Worm (Caenorhabditis elegans) whole organism, young adult: Measurements from ENCODE around the gene ymel-1.

Source experiments
- B0019.2 ChIP-seq: fragments of 200-800 bp; sonication (Bioruptor generic); conservative IDR thresholded peaks from 2 replicates; pipeline ENCODE4 v1.3.6; 2022; ENCODE audit warnings: missing genetic modification reagents, missing genetic modification characterization, missing compliant biosample characterization
- C06A6.2 ChIP-seq: fragments of 200-800 bp; sonication (Bioruptor generic); conservative IDR thresholded peaks from 2 replicates; pipeline ENCODE4 v1.3.6; 2022; ENCODE audit warnings: missing genetic modification characterization, missing compliant biosample characterization
- F10E7.11 ChIP-seq: sonication (generic microtip); optimal IDR thresholded peaks from 2 replicates; lab custom pipeline; 2017; ENCODE audit warnings: mild to moderate bottlenecking, missing genetic modification characterization, moderate library complexity, missing compliant biosample characterization
- F33H1.4 ChIP-seq: fragments of 200-800 bp; sonication (Bioruptor generic); IDR thresholded peaks from 2 replicates; pipeline ENCODE4 v1.3.6; 2022; ENCODE audit warnings: missing genetic modification reagents, missing genetic modification characterization, missing compliant biosample characterization
- F55B11.4 ChIP-seq: sonication (generic microtip); optimal IDR thresholded peaks from 2 replicates; lab custom pipeline; 2016; ENCODE audit warnings: missing compliant biosample characterization, missing genetic modification characterization, borderline replicate concordance; ENCODE audit not compliant: insufficient read depth
- K12H6.12 ChIP-seq: fragments of 200-800 bp; sonication (Bioruptor generic); optimal IDR thresholded peaks from 2 replicates; lab custom pipeline; 2018; ENCODE audit warnings: mild to moderate bottlenecking, missing genetic modification characterization, missing compliant biosample characterization
- T07F8.4 ChIP-seq: sonication (generic microtip); optimal IDR thresholded peaks from 2 replicates; lab custom pipeline; 2016; ENCODE audit warnings: mild to moderate bottlenecking, missing genetic modification characterization, moderate library complexity, missing compliant biosample characterization
- Y53G8AR.9 ChIP-seq: fragments of 200-800 bp; sonication (Bioruptor generic); conservative IDR thresholded peaks from 2 replicates; pipeline ENCODE4 v1.3.6; 2022; ENCODE audit warnings: missing genetic modification reagents, missing genetic modification characterization, missing compliant biosample characterization
- Y56A3A.18 ChIP-seq: fragments of 200-800 bp; sonication (Bioruptor generic); IDR thresholded peaks from 2 replicates; pipeline ENCODE4 v1.3.6; 2022; ENCODE audit warnings: missing genetic modification reagents, missing genetic modification characterization, missing compliant biosample characterization
- Y67H2A.10 ChIP-seq: fragments of 200-800 bp; sonication (Bioruptor generic); conservative IDR thresholded peaks from 2 replicates; pipeline ENCODE4 v1.3.6; 2022; ENCODE audit warnings: missing genetic modification reagents, missing genetic modification characterization, missing compliant biosample characterization
- attf-6 ChIP-seq: fragments of 200-800 bp; sonication (Bioruptor generic); IDR thresholded peaks from 2 replicates; pipeline ENCODE4 v1.3.6; 2022; ENCODE audit warnings: missing genetic modification reagents, missing genetic modification characterization, missing compliant biosample characterization
- ccch-3 ChIP-seq: fragments of 200-800 bp; sonication (Bioruptor generic); optimal IDR thresholded peaks from 2 replicates; lab custom pipeline; 2018; ENCODE audit warnings: mild to moderate bottlenecking, missing genetic modification characterization, missing compliant biosample characterization
- cebp-1 ChIP-seq, 2 experiments: fragments of 200-800 bp in 1 of 2; sonication (Bioruptor generic) in 1 of 2; sonication (generic microtip) in 1 of 2; IDR thresholded peaks in 1 of 2; optimal IDR thresholded peaks in 1 of 2; 2 replicates each; pipeline versions ENCODE4 v1.3.6 to Lab custom; 2017 to 2022; ENCODE audit warnings: missing compliant biosample characterization in 2 of 2, missing genetic modification characterization in 2 of 2, mild to moderate bottlenecking in 1 of 2, missing genetic modification reagents in 1 of 2, moderate library complexity in 1 of 2
- ceh-100 ChIP-seq: fragments of 200-800 bp; sonication (Bioruptor generic); IDR thresholded peaks from 2 replicates; pipeline ENCODE4 v1.3.6; 2022; ENCODE audit warnings: missing genetic modification reagents, missing genetic modification characterization, missing compliant biosample characterization
- ceh-27 ChIP-seq: fragments of 200-800 bp; sonication (Bioruptor generic); optimal IDR thresholded peaks from 2 replicates; lab custom pipeline; 2018; ENCODE audit warnings: mild to moderate bottlenecking, missing genetic modification characterization, moderate library complexity, missing compliant biosample characterization
- ceh-58 ChIP-seq: fragments of 200-800 bp; sonication (Bioruptor generic); IDR thresholded peaks from 2 replicates; pipeline ENCODE4 v1.3.6; 2022; ENCODE audit warnings: missing genetic modification characterization, missing compliant biosample characterization
- chd-7 ChIP-seq: sonication (generic microtip); optimal IDR thresholded peaks from 2 replicates; lab custom pipeline; 2016; ENCODE audit warnings: mild to moderate bottlenecking, missing genetic modification characterization, moderate library complexity, missing compliant biosample characterization
- die-1 ChIP-seq: sonication (generic microtip); optimal IDR thresholded peaks from 2 replicates; lab custom pipeline; 2016; ENCODE audit warnings: missing genotype, mild to moderate bottlenecking, missing genetic modification characterization, missing compliant biosample characterization
- egl-44 ChIP-seq: fragments of 200-800 bp; sonication (Bioruptor generic); IDR thresholded peaks from 2 replicates; pipeline ENCODE4 v1.3.6; 2022; ENCODE audit warnings: missing genetic modification reagents, missing genetic modification characterization, missing compliant biosample characterization
- egrh-3 ChIP-seq: fragments of 200-800 bp; sonication (Bioruptor generic); IDR thresholded peaks from 2 replicates; pipeline ENCODE4 v1.3.6; 2022; ENCODE audit warnings: missing genetic modification reagents, missing genetic modification characterization, missing compliant biosample characterization
- ekl-4 ChIP-seq: fragments of 200-800 bp; sonication (Bioruptor generic); IDR thresholded peaks from 2 replicates; pipeline ENCODE4 v1.3.6; 2022; ENCODE audit warnings: missing genetic modification reagents, missing genetic modification characterization, missing compliant biosample characterization
- fkh-3 ChIP-seq: sonication (generic microtip); optimal IDR thresholded peaks from 2 replicates; lab custom pipeline; 2016; ENCODE audit warnings: mild to moderate bottlenecking, missing genetic modification characterization, missing compliant biosample characterization
- hmg-1.2 ChIP-seq: fragments of 200-800 bp; sonication (Bioruptor generic); IDR thresholded peaks from 2 replicates; pipeline ENCODE4 v1.3.6; 2022; ENCODE audit warnings: missing genetic modification reagents, missing genetic modification characterization, missing compliant biosample characterization
- hrde-1 ChIP-seq: sonication (generic microtip); optimal IDR thresholded peaks from 2 replicates; lab custom pipeline; 2016; ENCODE audit warnings: missing genetic modification characterization, mild to moderate bottlenecking, missing compliant biosample characterization, moderate library complexity, missing genotype, missing genetic modification reagents, borderline replicate concordance
- madf-6 ChIP-seq: fragments of 200-800 bp; sonication (Bioruptor generic); IDR thresholded peaks from 2 replicates; pipeline ENCODE4 v1.3.6; 2022; ENCODE audit warnings: missing genetic modification reagents, missing genetic modification characterization, missing compliant biosample characterization
- madf-8 ChIP-seq: fragments of 200-800 bp; sonication (Bioruptor generic); conservative IDR thresholded peaks from 2 replicates; pipeline ENCODE4 v1.3.6; 2022; ENCODE audit warnings: missing genetic modification reagents, missing genetic modification characterization, missing compliant biosample characterization
- nfya-1 ChIP-seq: sonication (generic microtip); optimal IDR thresholded peaks from 2 replicates; lab custom pipeline; 2017; ENCODE audit warnings: antibody characterized with exemption, missing compliant biosample characterization, missing genetic modification characterization, borderline replicate concordance; ENCODE audit not compliant: insufficient read depth
- nfyb-1 ChIP-seq: fragments of 200-800 bp; sonication (Bioruptor generic); IDR thresholded peaks from 2 replicates; pipeline ENCODE4 v1.3.6; 2022; ENCODE audit warnings: missing genetic modification reagents, missing genetic modification characterization, missing compliant biosample characterization
- nhr-120 ChIP-seq: fragments of 200-800 bp; sonication (Bioruptor generic); IDR thresholded peaks from 2 replicates; pipeline ENCODE4 v1.3.6; 2022; ENCODE audit warnings: missing genetic modification characterization, missing compliant biosample characterization
- nhr-80 ChIP-seq: sonication (generic microtip); optimal IDR thresholded peaks from 2 replicates; lab custom pipeline; 2016; ENCODE audit warnings: missing genetic modification characterization, missing compliant biosample characterization
- pha-4 ChIP-seq: fragments of 150-350 bp; sonication (generic microtip); optimal IDR thresholded peaks from 2 replicates; lab custom pipeline; 2014; ENCODE audit warnings: missing biosample characterization, missing genetic modification reagents, missing genetic modification characterization
- sptf-2 ChIP-seq: fragments of 200-800 bp; sonication (Bioruptor generic); optimal IDR thresholded peaks from 2 replicates; lab custom pipeline; 2018; ENCODE audit warnings: mild to moderate bottlenecking, missing genetic modification characterization, missing compliant biosample characterization
- zfh-2 ChIP-seq: fragments of 200-800 bp; sonication (Bioruptor generic); conservative IDR thresholded peaks from 2 replicates; pipeline ENCODE4 v1.3.6; 2022; ENCODE audit warnings: missing genetic modification reagents, missing genetic modification characterization, missing compliant biosample characterization
- ztf-18 ChIP-seq: sonication (generic microtip); optimal IDR thresholded peaks from 2 replicates; lab custom pipeline; 2016; ENCODE audit warnings: missing genotype, mild to moderate bottlenecking, missing genetic modification characterization, missing compliant biosample characterization

ymel-1 gene

DNA sequence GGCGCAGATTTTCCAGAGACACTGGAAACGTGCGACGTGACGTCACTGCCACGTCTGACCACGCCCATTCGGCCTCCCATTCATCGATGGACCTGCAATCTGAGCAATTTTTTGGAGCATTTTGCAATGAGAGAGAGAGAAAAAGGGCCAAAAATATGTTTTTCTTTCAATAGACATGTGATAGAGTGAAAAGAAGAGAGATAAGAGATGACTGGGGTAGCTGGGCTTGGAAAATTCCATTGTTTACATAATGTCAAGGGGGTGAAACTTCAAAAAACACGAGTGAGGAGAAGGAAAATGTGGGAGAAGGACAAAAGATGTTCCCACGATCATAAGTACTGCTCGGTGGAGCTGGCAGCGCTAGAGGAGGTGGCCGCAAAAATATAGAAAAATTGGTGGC is 19.9 kb upstream of the ymel-1 start, which contains the start of gene M03C11.1:
Gene M03C11.1, minus strand, starts transcription at position 101 of the 400 bp plus-strand sequence.
- TF ChIP-seq egl-44 (GFP tag; lab: Robert Waterston, UW) (no peak), cebp-1 (GFP tag; IDR thresholded peaks at IDR 0.05; lab: Robert Waterston, UW) (no peak), cebp-1 (tag; optimal IDR thresholded peaks at IDR 0.05; lab: Kevin White, UChicago) (no peak), nfyb-1 (GFP tag; lab: Robert Waterston, UW) (no peak), ceh-100 (GFP tag; lab: Robert Waterston, UW) (no peak), Y53G8AR.9 (GFP tag; lab: Robert Waterston, UW) (no peak), ccch-3 (GFP tag; lab: Kevin White, UChicago) (no peak), B0019.2 (no peak), nhr-120 (GFP tag; lab: Robert Waterston, UW) (no peak)

DNA sequence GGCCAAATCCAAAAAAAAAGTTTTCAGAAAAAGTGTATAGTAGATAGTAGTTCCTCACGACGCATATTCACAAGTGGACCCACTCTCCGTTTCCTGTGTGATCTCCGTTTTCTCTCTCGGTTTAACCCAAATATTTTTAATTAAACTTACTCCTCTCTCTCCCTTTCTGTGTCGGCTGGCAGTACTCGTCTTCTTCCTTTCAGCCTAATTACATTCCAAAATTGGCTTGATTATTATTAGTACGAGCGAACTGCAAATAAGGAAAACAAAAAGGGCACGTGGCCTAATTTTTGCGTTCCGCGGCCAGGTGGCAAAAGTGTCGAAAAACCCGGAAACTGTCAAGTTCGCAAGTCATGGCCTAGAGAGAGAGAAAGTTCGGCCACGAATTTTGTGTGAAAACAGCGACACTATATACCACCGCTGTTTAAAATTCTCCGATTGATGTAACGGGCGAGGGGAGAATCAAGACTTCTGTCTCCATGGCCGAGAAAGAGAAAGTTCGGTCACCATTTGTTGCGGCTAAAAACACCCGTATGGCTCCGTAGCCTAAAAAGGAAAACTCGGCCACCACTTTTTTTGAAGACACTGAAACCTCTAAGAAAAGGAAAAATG is 18.9 kb upstream of the ymel-1 start:
- TF ChIP-seq hmg-1.2 (no peak), F10E7.11 (tag; lab: Kevin White, UChicago) (no peak), pha-4 (tag; lab: Kevin White, UChicago) (no peak), ztf-18 (tag; lab: Kevin White, UChicago) (no peak), fkh-3 (tag; lab: Kevin White, UChicago) (no peak), K12H6.12 (tag; lab: Kevin White, UChicago) (no peak), F33H1.4 (GFP tag; lab: Robert Waterston, UW) (no peak), madf-6 (GFP tag; lab: Robert Waterston, UW) (no peak), C06A6.2 (GFP tag; lab: Robert Waterston, UW) (no peak), sptf-2 (no peak), nfya-1 (tag; lab: Kevin White, UChicago) (no peak), ceh-27 (GFP tag; lab: Kevin White, UChicago) (no peak), ceh-58 (no peak), madf-8 (GFP tag; lab: Robert Waterston, UW) (no peak), die-1 (tag; lab: Kevin White, UChicago) (no peak), F55B11.4 (tag; lab: Kevin White, UChicago) (no peak)

DNA sequence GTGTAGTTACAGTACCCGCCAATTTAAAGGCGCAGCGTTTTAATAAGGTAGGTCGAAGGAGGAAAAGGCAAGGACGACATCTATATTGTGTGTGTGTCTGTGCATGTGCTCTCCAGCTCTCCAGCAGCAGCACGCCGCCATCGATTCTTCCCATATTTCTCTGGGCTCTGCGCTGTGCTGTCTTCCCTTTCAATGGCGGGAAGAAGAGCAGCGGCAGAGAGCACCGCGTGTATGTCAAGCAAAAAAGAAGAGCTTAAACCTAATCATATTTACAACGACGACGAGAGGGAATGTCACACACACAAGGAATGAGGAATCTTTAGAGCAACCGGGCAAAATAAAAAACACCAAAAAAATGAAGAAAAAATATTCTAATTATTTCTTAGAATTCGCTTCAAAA is 17.0 kb upstream of the ymel-1 start:
- TF ChIP-seq T07F8.4 (no peak), egrh-3 (GFP tag; lab: Robert Waterston, UW) (peak; percentile 32; the same call in 1 of the 2 replicates), Y67H2A.10 (GFP tag; lab: Robert Waterston, UW) (no peak), hrde-1 (tag; lab: Kevin White, UChicago) (no peak), K12H6.12 (tag; lab: Kevin White, UChicago) (no peak), ceh-58 (0 out of 2 replicates have a peak, but pooled peaks have one; percentile 18), zfh-2 (GFP tag; lab: Robert Waterston, UW) (peak; percentile 61)

DNA sequence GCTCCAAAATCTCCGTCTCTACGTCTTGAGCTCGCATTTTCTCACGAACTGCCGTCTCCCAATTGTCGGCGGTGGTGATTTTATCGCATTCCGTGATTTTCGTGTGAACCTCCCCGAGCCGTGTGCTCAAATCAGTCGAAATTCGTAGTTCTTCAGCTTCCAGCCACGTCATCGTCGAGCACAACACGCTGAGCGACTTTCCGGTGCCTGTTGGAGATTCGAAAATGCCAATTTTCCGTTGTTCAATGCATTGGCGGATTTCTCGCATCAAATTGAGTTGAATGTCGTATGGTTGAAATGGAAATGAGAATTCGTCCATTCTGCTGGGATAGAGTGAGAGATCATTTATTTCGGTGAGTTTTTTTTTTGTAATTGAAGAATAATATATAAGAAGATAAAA is 11.0 kb upstream of the ymel-1 start, which contains the start of the genes M03C11.3 and chl-1:
Gene M03C11.3, plus strand, starts transcription at position 153 of the 400 bp plus-strand sequence.
Gene chl-1, minus strand, starts transcription at position 323 of the 400 bp plus-strand sequence.
- TF ChIP-seq nhr-120 (GFP tag; lab: Robert Waterston, UW), result no peak
- TF ChIP-seq attf-6, result no peak
- TF ChIP-seq Y56A3A.18 (GFP tag; lab: Robert Waterston, UW), result peak; percentile 51; the same call in 1 of the 2 replicates
- TF ChIP-seq zfh-2 (GFP tag; lab: Robert Waterston, UW), result peak; percentile 38; the same call in 1 of the 2 replicates
- TF ChIP-seq ekl-4 (GFP tag; lab: Robert Waterston, UW), result no peak
- TF ChIP-seq sptf-2, result no peak
- TF ChIP-seq nhr-80 (tag; lab: Kevin White, UChicago), result no peak
- TF ChIP-seq ceh-100 (GFP tag; lab: Robert Waterston, UW), result no peak
- TF ChIP-seq chd-7, result peak; percentile 16
- TF ChIP-seq, all 124 proteins: peak for 3
